Worm (Caenorhabditis elegans) whole organism, young adult: ENCODE measurements around the gene wnk-1.
A peak's percentile ranks its signal among the peaks of the same experiment; 100 is the strongest.
"Not testable (repeated sequence)": the region's sequence is repeated elsewhere in the genome, so short reads cannot be mapped to it uniquely, and the experiment has no call there.

Experiments used
- B0019.2 ChIP-seq: fragments of 200-800 bp; sonication (Bioruptor generic); conservative IDR thresholded peaks from 2 replicates; pipeline ENCODE4 v1.3.6; 2022; ENCODE audit warnings: missing genetic modification reagents, missing genetic modification characterization, missing compliant biosample characterization
- C17E4.6 ChIP-seq: fragments of 200-800 bp; sonication (Bioruptor generic); IDR thresholded peaks from 2 replicates; pipeline ENCODE4 v1.3.6; 2022; ENCODE audit warnings: missing genetic modification reagents, missing genetic modification characterization, missing compliant biosample characterization
- D2030.7 ChIP-seq: fragments of 200-800 bp; sonication (Bioruptor generic); IDR thresholded peaks from 2 replicates; pipeline ENCODE4 v1.3.6; 2022; ENCODE audit warnings: missing genetic modification reagents, missing genetic modification characterization, missing compliant biosample characterization
- F39B2.1 ChIP-seq: fragments of 200-800 bp; sonication (Bioruptor generic); IDR thresholded peaks from 2 replicates; pipeline ENCODE4 v1.3.6; 2022; ENCODE audit warnings: missing genetic modification reagents, missing genetic modification characterization, missing compliant biosample characterization
- F52B5.7 ChIP-seq: sonication (generic microtip); optimal IDR thresholded peaks from 2 replicates; lab custom pipeline; 2016; ENCODE audit warnings: mild to moderate bottlenecking, missing genetic modification characterization, missing compliant biosample characterization
- F57A8.1 ChIP-seq: fragments of 200-800 bp; sonication (Bioruptor generic); optimal IDR thresholded peaks from 2 replicates; lab custom pipeline; 2018; ENCODE audit warnings: mild to moderate bottlenecking, missing genetic modification characterization, moderate library complexity, missing compliant biosample characterization
- K11D2.4 ChIP-seq: fragments of 200-800 bp; sonication (Bioruptor generic); IDR thresholded peaks from 2 replicates; pipeline ENCODE4 v1.3.6; 2022; ENCODE audit warnings: missing genetic modification reagents, missing genetic modification characterization, missing compliant biosample characterization
- Y95B8A.8 ChIP-seq: fragments of 200-800 bp; sonication (Bioruptor generic); IDR thresholded peaks from 2 replicates; pipeline ENCODE4 v1.3.6; 2022; ENCODE audit warnings: missing genetic modification reagents, missing genetic modification characterization, missing compliant biosample characterization
- aptf-3 ChIP-seq: fragments of 200-800 bp; sonication (Bioruptor generic); IDR thresholded peaks from 2 replicates; pipeline ENCODE4 v1.3.6; 2022; ENCODE audit warnings: missing genetic modification characterization, missing compliant biosample characterization
- atf-7 ChIP-seq: sonication (generic microtip); optimal IDR thresholded peaks from 2 replicates; lab custom pipeline; 2017; ENCODE audit warnings: mild to moderate bottlenecking, missing genetic modification characterization, missing compliant biosample characterization
- athp-1 ChIP-seq: sonication (generic microtip); optimal IDR thresholded peaks from 2 replicates; lab custom pipeline; 2017; ENCODE audit warnings: mild to moderate bottlenecking, missing genetic modification characterization, missing compliant biosample characterization
- bed-1 ChIP-seq: fragments of 200-800 bp; sonication (Bioruptor generic); IDR thresholded peaks from 2 replicates; pipeline ENCODE4 v1.3.6; 2022; ENCODE audit warnings: missing genetic modification reagents, missing genetic modification characterization, missing compliant biosample characterization
- ccch-3 ChIP-seq: fragments of 200-800 bp; sonication (Bioruptor generic); optimal IDR thresholded peaks from 2 replicates; lab custom pipeline; 2018; ENCODE audit warnings: mild to moderate bottlenecking, missing genetic modification characterization, missing compliant biosample characterization
- ceh-100 ChIP-seq: fragments of 200-800 bp; sonication (Bioruptor generic); IDR thresholded peaks from 2 replicates; pipeline ENCODE4 v1.3.6; 2022; ENCODE audit warnings: missing genetic modification reagents, missing genetic modification characterization, missing compliant biosample characterization
- ceh-58 ChIP-seq: fragments of 200-800 bp; sonication (Bioruptor generic); IDR thresholded peaks from 2 replicates; pipeline ENCODE4 v1.3.6; 2022; ENCODE audit warnings: missing genetic modification characterization, missing compliant biosample characterization
- ceh-91 ChIP-seq: fragments of 200-800 bp; sonication (Bioruptor generic); IDR thresholded peaks from 2 replicates; pipeline ENCODE4 v1.3.6; 2022; ENCODE audit warnings: missing genetic modification reagents, missing genetic modification characterization, missing compliant biosample characterization
- chd-7 ChIP-seq: sonication (generic microtip); optimal IDR thresholded peaks from 2 replicates; lab custom pipeline; 2016; ENCODE audit warnings: mild to moderate bottlenecking, missing genetic modification characterization, moderate library complexity, missing compliant biosample characterization
- dpff-1 ChIP-seq: sonication (generic microtip); optimal IDR thresholded peaks from 2 replicates; lab custom pipeline; 2017; ENCODE audit warnings: mild to moderate bottlenecking, missing genetic modification characterization, missing compliant biosample characterization
- efl-1 ChIP-seq: fragments of 150-350 bp; optimal IDR thresholded peaks from 2 replicates; lab custom pipeline; 2014; ENCODE audit warnings: missing biosample characterization, missing genetic modification reagents, missing genetic modification characterization
- egl-18 ChIP-seq: fragments of 200-800 bp; sonication (Bioruptor generic); IDR thresholded peaks from 2 replicates; pipeline ENCODE4 v1.3.6; 2022; ENCODE audit warnings: missing genetic modification reagents, missing genetic modification characterization, missing compliant biosample characterization
- egrh-3 ChIP-seq: fragments of 200-800 bp; sonication (Bioruptor generic); IDR thresholded peaks from 2 replicates; pipeline ENCODE4 v1.3.6; 2022; ENCODE audit warnings: missing genetic modification reagents, missing genetic modification characterization, missing compliant biosample characterization
- ekl-4 ChIP-seq: fragments of 200-800 bp; sonication (Bioruptor generic); IDR thresholded peaks from 2 replicates; pipeline ENCODE4 v1.3.6; 2022; ENCODE audit warnings: missing genetic modification reagents, missing genetic modification characterization, missing compliant biosample characterization
- him-1 ChIP-seq: sonication (generic microtip); optimal IDR thresholded peaks from 2 replicates; lab custom pipeline; 2016; ENCODE audit warnings: missing genotype, missing genetic modification reagents, missing genetic modification characterization, missing compliant biosample characterization
- hmg-1.2 ChIP-seq: fragments of 200-800 bp; sonication (Bioruptor generic); IDR thresholded peaks from 2 replicates; pipeline ENCODE4 v1.3.6; 2022; ENCODE audit warnings: missing genetic modification reagents, missing genetic modification characterization, missing compliant biosample characterization
- hrde-1 ChIP-seq: sonication (generic microtip); optimal IDR thresholded peaks from 2 replicates; lab custom pipeline; 2016; ENCODE audit warnings: missing genetic modification characterization, mild to moderate bottlenecking, missing compliant biosample characterization, moderate library complexity, missing genotype, missing genetic modification reagents, borderline replicate concordance
- hsf-1 ChIP-seq: fragments of 200-800 bp; sonication (Bioruptor generic); IDR thresholded peaks from 2 replicates; pipeline ENCODE4 v1.3.6; 2022; ENCODE audit warnings: missing genetic modification reagents, missing genetic modification characterization, missing compliant biosample characterization
- lag-1 ChIP-seq: fragments of 200-800 bp; sonication (Bioruptor generic); IDR thresholded peaks from 2 replicates; pipeline ENCODE4 v1.3.6; 2022; ENCODE audit warnings: missing genetic modification reagents, missing genetic modification characterization, missing compliant biosample characterization
- let-526 ChIP-seq: fragments of 200-800 bp; sonication (Bioruptor generic); IDR thresholded peaks from 2 replicates; pipeline ENCODE4 v1.3.6; 2022; ENCODE audit warnings: missing genetic modification reagents, missing genetic modification characterization, missing compliant biosample characterization
- let-607 ChIP-seq, 2 experiments: fragments of 200-800 bp in 1 of 2; sonication (Bioruptor generic) in 1 of 2; sonication (generic microtip) in 1 of 2; optimal IDR thresholded peaks; 2 replicates each; lab custom pipeline; 2016 to 2018; ENCODE audit warnings: mild to moderate bottlenecking in 2 of 2, missing compliant biosample characterization in 2 of 2, missing genetic modification characterization in 2 of 2, moderate library complexity in 2 of 2, missing genotype in 1 of 2
- lir-1 ChIP-seq: fragments of 200-800 bp; sonication (Bioruptor generic); conservative IDR thresholded peaks from 2 replicates; pipeline ENCODE4 v1.3.6; 2022; ENCODE audit warnings: missing genetic modification reagents, missing genetic modification characterization, missing compliant biosample characterization
- lsl-1 ChIP-seq: fragments of 200-800 bp; sonication (Bioruptor generic); optimal IDR thresholded peaks from 2 replicates; lab custom pipeline; 2018; ENCODE audit warnings: mild to moderate bottlenecking, missing genetic modification characterization, moderate library complexity, missing compliant biosample characterization
- madf-10 ChIP-seq: sonication (generic microtip); optimal IDR thresholded peaks from 2 replicates; lab custom pipeline; 2016; ENCODE audit warnings: mild to moderate bottlenecking, missing genetic modification characterization, missing compliant biosample characterization
- madf-3 ChIP-seq: fragments of 200-800 bp; sonication (Bioruptor generic); IDR thresholded peaks from 2 replicates; pipeline ENCODE4 v1.3.6; 2022; ENCODE audit warnings: missing genetic modification reagents, missing genetic modification characterization, missing compliant biosample characterization
- madf-6 ChIP-seq: fragments of 200-800 bp; sonication (Bioruptor generic); IDR thresholded peaks from 2 replicates; pipeline ENCODE4 v1.3.6; 2022; ENCODE audit warnings: missing genetic modification reagents, missing genetic modification characterization, missing compliant biosample characterization
- madf-8 ChIP-seq: fragments of 200-800 bp; sonication (Bioruptor generic); conservative IDR thresholded peaks from 2 replicates; pipeline ENCODE4 v1.3.6; 2022; ENCODE audit warnings: missing genetic modification reagents, missing genetic modification characterization, missing compliant biosample characterization
- mcd-1 ChIP-seq: fragments of 200-800 bp; sonication (Bioruptor generic); IDR thresholded peaks from 2 replicates; pipeline ENCODE4 v1.3.6; 2022; ENCODE audit warnings: missing genetic modification reagents, missing genetic modification characterization, missing compliant biosample characterization
- mes-4 ChIP-seq: sonication (generic microtip); optimal IDR thresholded peaks from 2 replicates; lab custom pipeline; 2016; ENCODE audit warnings: missing genotype, missing genetic modification characterization, missing compliant biosample characterization
- nfya-2 ChIP-seq: fragments of 200-800 bp; sonication (Bioruptor generic); IDR thresholded peaks from 2 replicates; pipeline ENCODE4 v1.3.6; 2022; ENCODE audit warnings: missing genetic modification reagents, missing genetic modification characterization, missing compliant biosample characterization
- repo-1 ChIP-seq: sonication (generic microtip); optimal IDR thresholded peaks from 2 replicates; lab custom pipeline; 2017; ENCODE audit warnings: mild to moderate bottlenecking, missing genetic modification characterization, missing compliant biosample characterization
- snpc-4 ChIP-seq, 5 experiments: fragments of 150-350 bp in 1 of 5; sonication (generic microtip) in 4 of 5; optimal IDR thresholded peaks; 2 replicates each; lab custom pipeline; 2014 to 2018; ENCODE audit warnings: missing genetic modification characterization in 5 of 5, missing biosample characterization in 3 of 5, antibody characterized with exemption in 2 of 5, mild to moderate bottlenecking in 2 of 5, missing compliant biosample characterization in 2 of 5, missing genotype in 2 of 5, moderate library complexity in 2 of 5, missing genetic modification reagents in 1 of 5
- tlf-1 ChIP-seq: fragments of 200-800 bp; sonication (Bioruptor generic); optimal IDR thresholded peaks from 2 replicates; lab custom pipeline; 2018; ENCODE audit warnings: mild to moderate bottlenecking, missing genetic modification characterization, missing compliant biosample characterization
- zfh-2 ChIP-seq: fragments of 200-800 bp; sonication (Bioruptor generic); conservative IDR thresholded peaks from 2 replicates; pipeline ENCODE4 v1.3.6; 2022; ENCODE audit warnings: missing genetic modification reagents, missing genetic modification characterization, missing compliant biosample characterization
- ztf-22 ChIP-seq: fragments of 200-800 bp; sonication (Bioruptor generic); optimal IDR thresholded peaks from 2 replicates; lab custom pipeline; 2018; ENCODE audit warnings: mild to moderate bottlenecking, missing genetic modification characterization, moderate library complexity, missing compliant biosample characterization
- ztf-28 ChIP-seq: fragments of 200-800 bp; sonication (Bioruptor generic); IDR thresholded peaks from 2 replicates; pipeline ENCODE4 v1.3.6; 2022; ENCODE audit warnings: missing genetic modification reagents, missing genetic modification characterization, missing compliant biosample characterization
- ztf-3 ChIP-seq: fragments of 200-800 bp; sonication (Bioruptor generic); optimal IDR thresholded peaks from 2 replicates; lab custom pipeline; 2018; ENCODE audit warnings: mild to moderate bottlenecking, missing genetic modification characterization, missing compliant biosample characterization
- ztf-6 ChIP-seq: fragments of 200-800 bp; sonication (Bioruptor generic); IDR thresholded peaks from 2 replicates; pipeline ENCODE4 v1.3.6; 2022; ENCODE audit warnings: missing genetic modification reagents, missing genetic modification characterization, missing compliant biosample characterization

The wnk-1 gene

ce11 chrIV:9196023-9196636, 3.8 kb upstream of the wnk-1 start (continued):
- TF ChIP-seq F39B2.1 (GFP tag; lab: Robert Waterston, UW) (peak; percentile 96), aptf-3 (GFP tag; lab: Robert Waterston, UW) (peak; percentile 89), lir-1 (peak; percentile 97), ekl-4 (peak; percentile 99), egrh-3 (GFP tag; lab: Robert Waterston, UW) (peak; percentile 82), repo-1 (tag; lab: Kevin White, UChicago) (peak; percentile 27), madf-3 (GFP tag; lab: Robert Waterston, UW) (peak; percentile 98), hrde-1 (tag; lab: Kevin White, UChicago) (peak; percentile 24), ztf-6 (GFP tag; lab: Robert Waterston, UW) (peak; percentile 93), hmg-1.2 (GFP tag; lab: Robert Waterston, UW) (peak; percentile 100), ceh-100 (peak; percentile 93), atf-7 (tag; lab: Kevin White, UChicago) (peak; percentile 17), snpc-4 (tag; optimal IDR thresholded peaks at IDR 0.05; lab: Kevin White, UChicago) (peak in 2 of 4 experiments; percentile 71), let-607 (tag; optimal IDR thresholded peaks at IDR 0.05; lab: Kevin White, UChicago) (peak; percentile 61 to 91), ztf-28 (GFP tag; lab: Robert Waterston, UW) (peak; percentile 99), hsf-1 (GFP tag; lab: Robert Waterston, UW) (peak; percentile 96), efl-1 (GFP tag; lab: Kevin White, UChicago) (peak; percentile 39), D2030.7 (GFP tag; lab: Robert Waterston, UW) (peak; percentile 100), K11D2.4 (GFP tag; lab: Robert Waterston, UW) (peak; percentile 95), C17E4.6 (peak; percentile 100), ceh-58 (GFP tag; lab: Robert Waterston, UW) (0 out of 2 replicates have a peak, but pooled peaks have one; percentile 9), tlf-1 (GFP tag; lab: Kevin White, UChicago) (peak; percentile 86), lsl-1 (GFP tag; lab: Kevin White, UChicago) (peak; percentile 85), Y95B8A.8 (peak; percentile 100), mcd-1 (GFP tag; lab: Robert Waterston, UW) (peak; percentile 98), him-1 (tag; lab: Kevin White, UChicago) (peak; percentile 61), let-526 (GFP tag; lab: Robert Waterston, UW) (peak; percentile 94), madf-6 (GFP tag; lab: Robert Waterston, UW) (peak; percentile 100), B0019.2 (GFP tag; lab: Robert Waterston, UW) (peak; percentile 100)
- not testable (repeated sequence) for TF ChIP-seq snpc-4 (GFP tag; optimal IDR thresholded peaks at IDR 0.05; lab: Kevin White, UChicago)

- TF ChIP-seq lag-1 (no peak), ccch-3 (GFP tag; lab: Kevin White, UChicago) (no peak), zfh-2 (GFP tag; lab: Robert Waterston, UW) (peak; percentile 93), lir-1 (peak; percentile 52; the same call in 1 of the 2 replicates), ztf-22 (no peak), athp-1 (tag; lab: Kevin White, UChicago) (no peak), hsf-1 (GFP tag; lab: Robert Waterston, UW) (no peak), K11D2.4 (GFP tag; lab: Robert Waterston, UW) (peak; percentile 44; the same call in 1 of the 2 replicates), dpff-1 (tag; lab: Kevin White, UChicago) (no peak), nfya-2 (GFP tag; lab: Robert Waterston, UW) (no peak), madf-8 (GFP tag; lab: Robert Waterston, UW) (no peak), ceh-91 (no peak), F57A8.1 (GFP tag; lab: Kevin White, UChicago) (no peak), mes-4 (no peak), ztf-3 (GFP tag; lab: Kevin White, UChicago) (no peak), madf-10 (no peak), egl-18 (GFP tag; lab: Robert Waterston, UW) (0 out of 2 replicates have a peak, but pooled peaks have one; percentile 50), F52B5.7 (tag; lab: Kevin White, UChicago) (no peak), D2030.7 (GFP tag; lab: Robert Waterston, UW) (no peak), mcd-1 (GFP tag; lab: Robert Waterston, UW) (peak; percentile 58), bed-1 (GFP tag; lab: Robert Waterston, UW) (no peak), ztf-6 (GFP tag; lab: Robert Waterston, UW) (no peak), chd-7 (tag; lab: Kevin White, UChicago) (peak; percentile 61)
Observed at ce11 chrIV:9196755-9197154, 3.1 kb upstream of the wnk-1 start.
